Worm (Caenorhabditis elegans): ENCODE results near the gene T14G8.3.

DNA sequence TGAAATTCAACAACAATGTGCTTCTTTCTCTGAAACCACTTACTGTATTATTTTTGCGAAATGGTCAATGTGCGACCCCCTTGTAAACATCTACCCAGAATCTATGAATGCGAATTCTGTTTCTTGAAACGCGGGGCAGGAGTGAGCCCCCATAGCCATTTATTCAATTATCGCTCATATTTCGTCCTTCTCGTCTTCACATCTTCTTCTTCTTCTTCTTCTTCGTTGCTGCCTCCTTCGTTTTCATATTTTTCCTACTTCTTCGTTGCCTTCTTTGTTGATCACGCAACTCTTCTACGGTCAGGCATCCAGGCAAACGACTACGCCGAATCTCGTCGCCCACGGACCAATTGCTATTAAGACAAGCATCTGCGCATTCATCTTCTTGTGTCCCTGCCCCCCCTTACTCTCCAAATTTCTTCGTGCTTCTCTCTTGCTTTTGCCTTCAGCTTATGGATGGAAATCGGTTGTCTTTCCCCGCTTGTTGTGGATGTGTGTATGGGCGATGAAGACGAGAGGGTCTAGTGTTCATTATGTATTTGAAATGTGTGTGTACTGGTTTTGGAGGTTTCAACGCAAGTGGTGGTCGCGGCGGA lies 41.1 kb downstream of the T14G8.3 start:
- TF ChIP-seq nfya-1 (tag; optimal IDR thresholded peaks at IDR 0.05) (no peak), pha-2 (tag; optimal IDR thresholded peaks at IDR 0.05) (no peak), nhr-11 (tag; optimal IDR thresholded peaks at IDR 0.05) (no peak), ama-1 (optimal IDR thresholded peaks at IDR 0.05) (no peak), K09A11.1 (tag; optimal IDR thresholded peaks at IDR 0.05; ENCODE audit: insufficient read depth) (no peak), unc-3 (GFP tag; conservative IDR thresholded peaks at IDR 0.05) (no peak), unc-3 (tag; optimal IDR thresholded peaks at IDR 0.05) (no peak), tbx-2 (tag; optimal IDR thresholded peaks at IDR 0.05) (no peak), fkh-6 (tag; optimal IDR thresholded peaks at IDR 0.05) (peak; percentile 16), ceh-18 (tag; optimal IDR thresholded peaks at IDR 0.05) (no peak), fkh-10 (GFP tag; optimal IDR thresholded peaks at IDR 0.05) (no peak), pha-4 (tag; optimal IDR thresholded peaks at IDR 0.05) (no peak), elt-2 (tag; optimal IDR thresholded peaks at IDR 0.05) (no peak), ceh-9 (tag; optimal IDR thresholded peaks at IDR 0.05) (no peak), ceh-24 (tag; optimal IDR thresholded peaks at IDR 0.05) (no peak)
